Worm (Caenorhabditis elegans) whole organism, mixed stage, embryonic: Measurements from ENCODE around the gene slo-2.

Experiments
- bed-3 ChIP-seq: fragments of 200-800 bp; sonication (Bioruptor generic); optimal IDR thresholded peaks from 3 replicates; lab custom pipeline; 2018; ENCODE audit warnings: mild to moderate bottlenecking, missing genetic modification characterization, moderate library complexity, missing compliant biosample characterization
- ceh-43 ChIP-seq: fragments of 200-800 bp; sonication (Bioruptor generic); optimal IDR thresholded peaks from 2 replicates; lab custom pipeline; 2018; ENCODE audit warnings: mild to moderate bottlenecking, missing genetic modification characterization, moderate library complexity, missing compliant biosample characterization
- ces-1 ChIP-seq: fragments of 150-350 bp; optimal IDR thresholded peaks from 2 replicates; lab custom pipeline; 2014; ENCODE audit warnings: missing biosample characterization, missing genetic modification reagents, missing genetic modification characterization
- elt-1 ChIP-seq: sonication (generic microtip); optimal IDR thresholded peaks from 2 replicates; lab custom pipeline; 2017; ENCODE audit warnings: missing genetic modification characterization, mild to moderate bottlenecking, missing compliant biosample characterization, antibody characterized with exemption, moderate library complexity, borderline replicate concordance; ENCODE audit not compliant: insufficient read depth
- elt-3 ChIP-seq: fragments of 150-350 bp; optimal IDR thresholded peaks from 2 replicates; lab custom pipeline; 2014; ENCODE audit warnings: missing biosample characterization, missing genetic modification characterization
- nhr-12 ChIP-seq: fragments of 150-350 bp; optimal IDR thresholded peaks from 2 replicates; lab custom pipeline; 2014; ENCODE audit warnings: missing biosample characterization, missing genetic modification characterization
- nhr-2 ChIP-seq: fragments of 150-350 bp; optimal IDR thresholded peaks from 2 replicates; lab custom pipeline; 2014; ENCODE audit warnings: missing biosample characterization, missing genetic modification characterization
- nhr-237 ChIP-seq: fragments of 150-350 bp; optimal IDR thresholded peaks from 2 replicates; lab custom pipeline; 2014; ENCODE audit warnings: missing biosample characterization, missing genetic modification characterization
- nhr-76 ChIP-seq: sonication (generic microtip); optimal IDR thresholded peaks from 2 replicates; lab custom pipeline; 2017; ENCODE audit warnings: missing biosample characterization, missing genetic modification characterization
- snpc-4 ChIP-seq: fragments of 150-350 bp; optimal IDR thresholded peaks from 2 replicates; lab custom pipeline; 2014; ENCODE audit warnings: missing biosample characterization, missing genetic modification characterization
- unc-39 ChIP-seq: fragments of 150-350 bp; optimal IDR thresholded peaks from 2 replicates; lab custom pipeline; 2014; ENCODE audit warnings: missing biosample characterization, missing genetic modification characterization
- unc-62 ChIP-seq: fragments of 150-350 bp; optimal IDR thresholded peaks from 2 replicates; lab custom pipeline; 2014; ENCODE audit warnings: missing biosample characterization, missing genetic modification reagents, missing genetic modification characterization
- ztf-11 ChIP-seq: fragments of 150-350 bp; optimal IDR thresholded peaks from 2 replicates; lab custom pipeline; 2014; ENCODE audit warnings: missing biosample characterization, missing genetic modification characterization

DNA sequence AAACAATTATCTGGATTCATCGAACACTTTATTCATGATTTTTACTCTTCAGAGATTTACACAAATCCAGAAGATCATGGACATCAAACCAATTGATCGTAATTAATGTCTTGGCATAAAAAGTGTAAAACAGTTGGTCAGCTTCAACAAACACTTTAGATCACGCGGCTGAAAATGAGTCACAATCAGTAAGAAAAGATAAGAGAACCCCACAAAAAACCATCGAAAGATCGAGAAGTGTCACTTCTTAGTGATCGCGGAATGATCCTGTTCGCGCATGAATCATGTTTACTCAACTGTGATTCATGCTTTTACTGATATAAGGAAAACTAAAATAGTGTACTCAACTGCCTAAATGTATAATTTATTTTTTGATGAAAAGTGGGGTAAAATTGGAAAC lies 3.7 kb upstream of the slo-2 start:
- TF ChIP-seq ztf-11 (no peak), elt-3 (tag; lab: Kevin White, UChicago) (no peak), bed-3 (GFP tag; lab: Kevin White, UChicago) (no peak), unc-62 (GFP tag; lab: Kevin White, UChicago) (no peak), nhr-2 (tag; lab: Kevin White, UChicago) (no peak), ceh-43 (GFP tag; lab: Kevin White, UChicago) (no peak), unc-39 (tag; lab: Kevin White, UChicago) (no peak), ces-1 (no peak), snpc-4 (tag; lab: Kevin White, UChicago) (no peak), nhr-237 (tag; lab: Kevin White, UChicago) (no peak), nhr-12 (tag; lab: Kevin White, UChicago) (no peak), elt-1 (tag; lab: Kevin White, UChicago) (no peak), nhr-76 (tag; lab: Kevin White, UChicago) (no peak)
